Worm (Caenorhabditis elegans): ENCODE measurements around the gene C35D6.4.

Gene C35D6.4

DNA sequence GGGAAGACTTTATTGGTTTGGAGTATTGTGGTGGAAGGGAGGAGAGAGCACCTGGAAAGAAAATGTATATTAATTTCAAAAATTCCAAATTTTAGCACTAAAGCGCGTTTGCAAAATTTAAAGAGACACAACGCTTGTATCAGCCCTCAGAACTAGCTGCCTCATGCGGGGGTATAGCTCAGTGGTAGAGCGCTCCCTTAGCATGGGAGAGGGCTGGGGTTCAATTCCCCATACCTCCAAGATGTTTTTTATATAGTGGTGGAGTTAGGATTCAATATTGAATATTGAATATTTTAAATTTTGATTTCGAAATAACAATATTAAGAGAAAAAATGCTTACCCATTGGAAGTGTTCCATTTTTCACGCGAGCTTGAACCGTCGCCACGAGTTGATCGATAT lies 48.2 kb downstream of the C35D6.4 start (continued):
- TF ChIP-seq egl-44 (GFP tag; IDR thresholded peaks at IDR 0.05) (peak; percentile 90), lin-54 (GFP tag; optimal IDR thresholded peaks at IDR 0.05) (peak; percentile 55), F57A8.1 (GFP tag; optimal IDR thresholded peaks at IDR 0.05) (no peak)

DNA sequence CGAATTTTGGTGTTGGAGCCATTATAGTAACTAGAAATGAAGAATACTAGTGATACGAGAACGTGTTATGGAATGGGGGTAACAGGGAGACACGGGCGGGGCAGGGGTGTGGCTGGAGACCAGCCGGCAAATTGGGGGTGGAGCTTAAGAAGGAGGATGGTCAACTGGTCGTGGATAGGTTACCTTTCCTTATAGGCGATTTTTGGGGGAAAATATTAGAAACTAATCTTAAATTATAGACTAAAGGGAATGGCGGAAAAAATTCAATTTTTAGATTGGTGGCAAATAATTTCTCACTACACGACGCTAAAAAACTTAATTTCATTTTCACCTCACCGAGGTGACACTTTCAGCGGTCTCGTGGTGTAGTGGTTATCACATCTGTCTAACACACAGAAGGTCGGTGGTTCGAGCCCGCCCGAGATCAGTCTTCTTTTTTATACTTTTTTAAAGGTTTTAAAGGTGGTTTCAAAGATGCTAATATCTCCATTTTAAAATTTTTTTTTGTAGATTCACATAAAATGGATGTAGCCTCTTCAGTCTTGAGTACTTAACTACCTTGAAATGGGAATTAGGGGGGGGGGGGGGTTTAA lies 49.1 kb downstream of the C35D6.4 start, which contains the start of gene Y65A5A.1:
Y65A5A.1 (minus strand) TSS at position 51 of the 593 bp plus-strand sequence.
- TF ChIP-seq rpc-1 (optimal IDR thresholded peaks at IDR 0.05) (peak; percentile 86), rpc-1 (tag; optimal IDR thresholded peaks at IDR 0.05) (peak; percentile 81), repo-1 (tag; optimal IDR thresholded peaks at IDR 0.05) (peak; percentile 19), F49E8.2 (tag; optimal IDR thresholded peaks at IDR 0.05; ENCODE audit: insufficient read depth) (peak; percentile 28), mel-28 (tag; optimal IDR thresholded peaks at IDR 0.05; ENCODE audit: borderline replicate concordance) (no peak), snpc-4 (GFP tag; optimal IDR thresholded peaks at IDR 0.05) (peak; percentile 79), snpc-4 (tag; optimal IDR thresholded peaks at IDR 0.05) (peak; percentile 6 to 94 (median 90)), him-1 (tag; optimal IDR thresholded peaks at IDR 0.05) (no peak), B0035.1 (tag; optimal IDR thresholded peaks at IDR 0.05) (no peak), T26A5.8 (tag; optimal IDR thresholded peaks at IDR 0.05) (no peak), dpl-1 (GFP tag; optimal IDR thresholded peaks at IDR 0.05) (no peak), mxl-1 (tag; optimal IDR thresholded peaks at IDR 0.05) (no peak), sptf-2 (GFP tag; optimal IDR thresholded peaks at IDR 0.05) (no peak), lag-1 (GFP tag; IDR thresholded peaks at IDR 0.05) (no peak), ama-1 (optimal IDR thresholded peaks at IDR 0.05) (no peak), ama-1 (GFP tag; optimal IDR thresholded peaks at IDR 0.05) (peak; percentile 35 to 65), nhr-90 (tag; optimal IDR thresholded peaks at IDR 0.05) (no peak), K12H6.12 (tag; optimal IDR thresholded peaks at IDR 0.05) (no peak), K11D2.4 (GFP tag; IDR thresholded peaks at IDR 0.05) (no peak), dpff-1 (tag; optimal IDR thresholded peaks at IDR 0.05) (no peak), cebp-1 (GFP tag; IDR thresholded peaks at IDR 0.05) (no peak), cebp-1 (tag; optimal IDR thresholded peaks at IDR 0.05) (peak; percentile 34), hmg-20 (GFP tag; IDR thresholded peaks at IDR 0.05) (no peak), bed-2 (GFP tag; IDR thresholded peaks at IDR 0.05) (no peak), bed-1 (GFP tag; IDR thresholded peaks at IDR 0.05) (no peak), madf-6 (GFP tag; IDR thresholded peaks at IDR 0.05) (no peak), mcd-1 (GFP tag; IDR thresholded peaks at IDR 0.05) (peak; percentile 37; the same call in 1 of the 2 replicates), rcor-1 (GFP tag; IDR thresholded peaks at IDR 0.05) (peak; percentile 46; the same call in 1 of the 2 replicates), let-526 (GFP tag; IDR thresholded peaks at IDR 0.05) (no peak), let-607 (tag; optimal IDR thresholded peaks at IDR 0.05) (peak in 1 of 2 experiments; percentile 9), B0019.2 (GFP tag; conservative IDR thresholded peaks at IDR 0.05) (no peak), aptf-2 (GFP tag; conservative IDR thresholded peaks at IDR 0.05) (no peak), ztf-22 (GFP tag; optimal IDR thresholded peaks at IDR 0.05) (no peak), lin-35 (GFP tag; optimal IDR thresholded peaks at IDR 0.05) (no peak), D2030.7 (GFP tag; IDR thresholded peaks at IDR 0.05) (peak; percentile 64), hlh-26 (GFP tag; conservative IDR thresholded peaks at IDR 0.05) (no peak), F33H1.4 (GFP tag; IDR thresholded peaks at IDR 0.05) (no peak), cebp-2 (GFP tag; IDR thresholded peaks at IDR 0.05) (no peak), pha-4 (tag; optimal IDR thresholded peaks at IDR 0.05) (no peak), madf-3 (GFP tag; IDR thresholded peaks at IDR 0.05) (no peak), madf-10 (tag; optimal IDR thresholded peaks at IDR 0.05) (peak; percentile 10), xnd-1 (tag; optimal IDR thresholded peaks at IDR 0.05) (no peak), egrh-3 (GFP tag; IDR thresholded peaks at IDR 0.05) (no peak), somi-1 (GFP tag; optimal IDR thresholded peaks at IDR 0.05) (no peak), snpc-3.4 (tag; optimal IDR thresholded peaks at IDR 0.05) (peak; percentile 81)

Measured in whole organism, young adult.